Worm (Caenorhabditis elegans): Measurements from ENCODE around the gene Y45G5AM.3.

The Y45G5AM.3 gene

ce11 chrV:4122415-4122814 is 41.9 kb upstream of the Y45G5AM.3 start, which contains the start of gene phat-5:
phat-5 (minus strand) TSS chrV:4122515.
- TF ChIP-seq nhr-77 (tag; optimal IDR thresholded peaks at IDR 0.05) (no peak), mab-5 (tag; optimal IDR thresholded peaks at IDR 0.05) (no peak), ztf-11 (tag; optimal IDR thresholded peaks at IDR 0.05) (no peak), blmp-1 (tag; optimal IDR thresholded peaks at IDR 0.05; ENCODE audit: insufficient read depth) (no peak), unc-39 (tag; optimal IDR thresholded peaks at IDR 0.05) (no peak), lin-13 (GFP tag; optimal IDR thresholded peaks at IDR 0.05) (no peak), ama-1 (optimal IDR thresholded peaks at IDR 0.05) (no peak), ztf-4 (tag; optimal IDR thresholded peaks at IDR 0.05) (no peak), unc-55 (GFP tag; optimal IDR thresholded peaks at IDR 0.05) (no peak), ceh-16 (tag; optimal IDR thresholded peaks at IDR 0.05) (no peak), gmeb-1 (tag; optimal IDR thresholded peaks at IDR 0.05) (no peak), nhr-10 (tag; optimal IDR thresholded peaks at IDR 0.05) (no peak), skn-1 (tag; optimal IDR thresholded peaks at IDR 0.05) (no peak), aly-2 (tag; optimal IDR thresholded peaks at IDR 0.05) (no peak), ZK546.5 (tag; optimal IDR thresholded peaks at IDR 0.05) (no peak), nhr-11 (tag; optimal IDR thresholded peaks at IDR 0.05) (no peak), alr-1 (tag; optimal IDR thresholded peaks at IDR 0.05) (no peak), sma-3 (GFP tag; optimal IDR thresholded peaks at IDR 0.05) (no peak)

- TF ChIP-seq nhr-6 (tag; optimal IDR thresholded peaks at IDR 0.05) (no peak), unc-55 (GFP tag; optimal IDR thresholded peaks at IDR 0.05) (no peak), mdl-1 (tag; optimal IDR thresholded peaks at IDR 0.05) (no peak), lsy-2 (tag; optimal IDR thresholded peaks at IDR 0.05) (no peak), ceh-82 (tag; optimal IDR thresholded peaks at IDR 0.05) (no peak), fos-1 (tag; optimal IDR thresholded peaks at IDR 0.05) (no peak), zag-1 (tag; optimal IDR thresholded peaks at IDR 0.05) (no peak)
Observed at ce11 chrV:4125552-4126084, 38.7 kb upstream of the Y45G5AM.3 start, which contains the start of gene T05B4.12. T05B4.12 (minus strand) TSS chrV:4126034.

- TF ChIP-seq nhr-23 (tag; optimal IDR thresholded peaks at IDR 0.05) (no peak), fos-1 (tag; optimal IDR thresholded peaks at IDR 0.05) (no peak), ZK546.5 (tag; optimal IDR thresholded peaks at IDR 0.05) (no peak), mdl-1 (tag; optimal IDR thresholded peaks at IDR 0.05) (no peak), unc-62 (GFP tag; optimal IDR thresholded peaks at IDR 0.05) (no peak), lin-11 (tag; optimal IDR thresholded peaks at IDR 0.05) (no peak), nhr-129 (tag; optimal IDR thresholded peaks at IDR 0.05) (no peak), C34F6.9 (tag; optimal IDR thresholded peaks at IDR 0.05) (no peak), nhr-77 (tag; optimal IDR thresholded peaks at IDR 0.05) (no peak), zag-1 (tag; optimal IDR thresholded peaks at IDR 0.05) (no peak), sma-9 (GFP tag; optimal IDR thresholded peaks at IDR 0.05) (no peak), sma-9 (tag; optimal IDR thresholded peaks at IDR 0.05) (no peak), aly-2 (tag; optimal IDR thresholded peaks at IDR 0.05) (no peak), nhr-6 (tag; optimal IDR thresholded peaks at IDR 0.05) (no peak), blmp-1 (tag; optimal IDR thresholded peaks at IDR 0.05; ENCODE audit: insufficient read depth) (no peak), sma-3 (GFP tag; optimal IDR thresholded peaks at IDR 0.05) (no peak), elt-1 (tag; optimal IDR thresholded peaks at IDR 0.05) (no peak), ztf-1 (GFP tag; conservative IDR thresholded peaks at IDR 0.05) (no peak), ztf-4 (tag; optimal IDR thresholded peaks at IDR 0.05) (no peak), elt-3 (tag; optimal IDR thresholded peaks at IDR 0.05) (no peak)
Observed at ce11 chrV:4127435-4127834, 36.9 kb upstream of the Y45G5AM.3 start, which contains the start of gene T05B4.13. T05B4.13 (minus strand) TSS chrV:4127535.

ce11 chrV:4129604-4130003 is 34.8 kb upstream of the Y45G5AM.3 start, which contains the start of gene phat-4:
phat-4 (plus strand) TSS chrV:4129904.
- no peak for TF ChIP-seq ama-1 (optimal IDR thresholded peaks at IDR 0.05)
- no peak for TF ChIP-seq mab-5 (tag; optimal IDR thresholded peaks at IDR 0.05)
- TF ChIP-seq alr-1 (tag; optimal IDR thresholded peaks at IDR 0.05) = no peak
- TF ChIP-seq nhr-129 (tag; optimal IDR thresholded peaks at IDR 0.05) = no peak
- TF ChIP-seq nhr-23 (tag; optimal IDR thresholded peaks at IDR 0.05) = no peak
- TF ChIP-seq Y55F3AM.14 (GFP tag; optimal IDR thresholded peaks at IDR 0.05) = no peak
- TF ChIP-seq ceh-16 (tag; optimal IDR thresholded peaks at IDR 0.05) = no peak
- TF ChIP-seq C34F6.9 (tag; optimal IDR thresholded peaks at IDR 0.05) = no peak
- TF ChIP-seq unc-55 (GFP tag; optimal IDR thresholded peaks at IDR 0.05) = no peak
- TF ChIP-seq sem-4 (tag; optimal IDR thresholded peaks at IDR 0.05) = no peak
- no peak for TF ChIP-seq ztf-11 (tag; optimal IDR thresholded peaks at IDR 0.05)
- no peak for TF ChIP-seq unc-62 (GFP tag; optimal IDR thresholded peaks at IDR 0.05)
- TF ChIP-seq elt-1 (tag; optimal IDR thresholded peaks at IDR 0.05) = no peak
- no peak for TF ChIP-seq nhr-11 (tag; optimal IDR thresholded peaks at IDR 0.05)
